Worm (Caenorhabditis elegans): ENCODE measurements around the gene C17B7.4.

C17B7.4 gene

DNA sequence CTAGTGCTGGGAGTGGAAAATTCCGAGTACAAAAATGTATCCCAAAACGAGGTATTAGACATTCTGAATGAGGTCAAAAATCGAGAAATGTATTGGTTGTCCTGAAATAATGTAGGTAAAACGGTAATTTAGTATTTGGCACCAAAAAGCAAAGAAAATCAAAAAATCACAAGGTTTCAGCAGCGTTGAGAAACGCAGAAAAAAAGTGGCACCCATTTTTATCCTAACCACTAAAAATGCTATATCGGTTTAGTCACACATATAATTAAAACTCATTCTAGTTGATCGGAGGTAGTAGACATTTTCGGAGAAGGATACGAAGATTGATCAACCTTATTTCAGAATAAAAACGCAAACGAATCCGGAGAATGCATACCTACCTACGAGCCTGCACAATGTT is 33.6 kb downstream of the C17B7.4 start, which contains the start of gene srx-121:
srx-121 (minus strand) TSS at position 101 of the 400 bp plus-strand sequence.
- no peak for TF ChIP-seq tab-1 (GFP tag; IDR thresholded peaks at IDR 0.05)
- TF ChIP-seq med-1 (GFP tag; optimal IDR thresholded peaks at IDR 0.05; ENCODE audit: insufficient read depth), result no peak
- no peak for TF ChIP-seq T22C8.4 (GFP tag; IDR thresholded peaks at IDR 0.05)
- no peak for TF ChIP-seq ztf-23 (GFP tag; IDR thresholded peaks at IDR 0.05)
- no peak for TF ChIP-seq klf-2 (GFP tag; conservative IDR thresholded peaks at IDR 0.05)
- TF ChIP-seq flt-1 (GFP tag; IDR thresholded peaks at IDR 0.05), result no peak
- no peak for TF ChIP-seq ref-1 (GFP tag; conservative IDR thresholded peaks at IDR 0.05)
- TF ChIP-seq ztf-29 (GFP tag; IDR thresholded peaks at IDR 0.05), result no peak
- no peak for TF ChIP-seq cog-1 (tag; optimal IDR thresholded peaks at IDR 0.05)

DNA sequence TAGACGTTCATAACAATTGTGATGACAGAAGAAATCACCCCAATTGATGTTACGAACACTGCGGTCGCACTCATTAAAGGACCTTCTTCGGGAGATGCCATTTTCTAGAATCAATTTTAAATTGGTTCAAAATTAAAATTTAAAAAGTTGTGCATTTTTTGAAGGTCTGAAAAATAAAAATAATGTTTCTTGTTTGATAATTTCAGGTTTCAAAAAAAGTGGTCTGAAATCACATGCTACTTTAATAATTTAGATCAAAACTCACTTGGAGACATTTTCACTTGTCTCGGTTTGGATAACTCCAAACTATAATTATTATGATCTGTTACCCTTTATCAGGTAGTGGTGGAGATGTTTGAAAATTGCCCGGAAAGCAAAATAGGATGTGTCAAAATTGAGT is 37.9 kb downstream of the C17B7.4 start, which contains the start of gene srbc-2:
srbc-2 (minus strand) TSS at position 101 of the 400 bp plus-strand sequence.
- no peak for TF ChIP-seq flt-1 (GFP tag; IDR thresholded peaks at IDR 0.05)
- TF ChIP-seq T22C8.4 (GFP tag; IDR thresholded peaks at IDR 0.05), result no peak
- TF ChIP-seq ztf-29 (GFP tag; IDR thresholded peaks at IDR 0.05), result no peak
- no peak for TF ChIP-seq klf-2 (GFP tag; conservative IDR thresholded peaks at IDR 0.05)
- TF ChIP-seq ztf-23 (GFP tag; IDR thresholded peaks at IDR 0.05), result no peak
- no peak for TF ChIP-seq ref-1 (GFP tag; conservative IDR thresholded peaks at IDR 0.05)
- TF ChIP-seq cog-1 (tag; optimal IDR thresholded peaks at IDR 0.05), result no peak
- no peak for TF ChIP-seq tab-1 (GFP tag; IDR thresholded peaks at IDR 0.05)
- TF ChIP-seq med-1 (GFP tag; optimal IDR thresholded peaks at IDR 0.05; ENCODE audit: insufficient read depth), result no peak

DNA sequence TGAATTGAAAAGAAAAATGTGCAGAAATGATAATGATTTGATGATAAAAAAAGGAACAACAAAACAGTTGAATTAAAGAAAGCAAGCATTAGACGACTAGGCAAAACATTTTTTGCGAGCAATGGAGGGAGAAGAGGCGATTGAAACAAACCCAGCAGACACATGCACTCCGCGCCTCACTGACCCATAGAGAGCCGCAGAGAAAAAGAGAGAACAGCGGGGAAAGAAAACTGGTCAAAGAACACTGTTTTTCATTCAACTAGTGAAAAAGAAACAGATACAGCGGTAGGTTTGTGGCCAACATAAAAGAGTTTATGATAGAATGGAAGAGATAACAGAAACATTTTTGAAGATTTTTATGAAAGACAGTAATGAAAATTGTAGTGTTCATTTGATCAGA is 49.2 kb downstream of the C17B7.4 start:
- TF ChIP-seq tab-1 (GFP tag; IDR thresholded peaks at IDR 0.05) (no peak), ztf-29 (GFP tag; IDR thresholded peaks at IDR 0.05) (no peak), ref-1 (GFP tag; conservative IDR thresholded peaks at IDR 0.05) (no peak), cog-1 (tag; optimal IDR thresholded peaks at IDR 0.05) (no peak), med-1 (GFP tag; optimal IDR thresholded peaks at IDR 0.05; ENCODE audit: insufficient read depth) (no peak), klf-2 (GFP tag; conservative IDR thresholded peaks at IDR 0.05) (no peak), flt-1 (GFP tag; IDR thresholded peaks at IDR 0.05) (no peak), ztf-23 (GFP tag; IDR thresholded peaks at IDR 0.05) (no peak), T22C8.4 (GFP tag; IDR thresholded peaks at IDR 0.05) (no peak)

Measured in whole organism, midembryonic.